Worm (Caenorhabditis elegans) whole organism, L1 larva: ENCODE results near the gene fbxb-71.

Experiments used
- C04F5.9 ChIP-seq: sonication (generic microtip); optimal IDR thresholded peaks from 2 replicates; lab custom pipeline; 2016; ENCODE audit warnings: missing genetic modification characterization, missing compliant biosample characterization
- F16B12.6 ChIP-seq: fragments of 150-350 bp; optimal IDR thresholded peaks from 2 replicates; lab custom pipeline; 2014; ENCODE audit warnings: missing biosample characterization, missing genetic modification characterization
- alr-1 ChIP-seq: fragments of 200-800 bp; sonication (Bioruptor generic); optimal IDR thresholded peaks from 2 replicates; lab custom pipeline; 2018; ENCODE audit warnings: borderline replicate concordance, mild to moderate bottlenecking, missing genetic modification characterization, missing compliant biosample characterization
- blmp-1 ChIP-seq: fragments of 150-350 bp; optimal IDR thresholded peaks from 2 replicates; lab custom pipeline; 2014; ENCODE audit warnings: missing biosample characterization, missing genetic modification characterization
- ceh-8 ChIP-seq: fragments of 200-800 bp; sonication (Bioruptor generic); optimal IDR thresholded peaks from 2 replicates; lab custom pipeline; 2018; ENCODE audit warnings: mild to moderate bottlenecking, missing genetic modification characterization, moderate library complexity, missing compliant biosample characterization
- ceh-88 ChIP-seq: fragments of 200-800 bp; sonication (Bioruptor generic); IDR thresholded peaks from 2 replicates; pipeline ENCODE4 v1.3.6; 2022; ENCODE audit warnings: missing genetic modification characterization, missing compliant biosample characterization
- ceh-90 ChIP-seq: sonication (generic microtip); optimal IDR thresholded peaks from 2 replicates; lab custom pipeline; 2016; ENCODE audit warnings: missing genetic modification characterization, missing compliant biosample characterization
- dpl-1 ChIP-seq, 3 experiments: fragments of 150-350 bp in 2 of 3; sonication (generic microtip) in 1 of 3; optimal IDR thresholded peaks; 2 replicates each; lab custom pipeline; 2014 to 2017; ENCODE audit warnings: missing biosample characterization in 3 of 3, missing genetic modification characterization in 3 of 3, missing genetic modification reagents in 3 of 3
- egl-13 ChIP-seq: sonication (generic microtip); optimal IDR thresholded peaks from 2 replicates; lab custom pipeline; 2016; ENCODE audit warnings: missing genotype, missing genetic modification reagents, missing genetic modification characterization, missing compliant biosample characterization
- elt-2 ChIP-seq: sonication (generic microtip); optimal IDR thresholded peaks from 2 replicates; lab custom pipeline; 2016; ENCODE audit warnings: missing genetic modification characterization, mild to moderate bottlenecking, inconsistent platforms, missing compliant biosample characterization, missing genetic modification reagents
- ets-5 ChIP-seq: fragments of 200-800 bp; sonication (Bioruptor generic); IDR thresholded peaks from 2 replicates; pipeline ENCODE4 v1.3.6; 2022; ENCODE audit warnings: missing genetic modification characterization, missing compliant biosample characterization
- irx-1 ChIP-seq: sonication (generic microtip); optimal IDR thresholded peaks from 2 replicates; lab custom pipeline; 2016; ENCODE audit warnings: missing genetic modification characterization, missing compliant biosample characterization
- jun-1 ChIP-seq: fragments of 150-350 bp; optimal IDR thresholded peaks from 2 replicates; lab custom pipeline; 2014; ENCODE audit warnings: missing biosample characterization, missing genetic modification reagents, missing genetic modification characterization
- lin-14 ChIP-seq: fragments of 200-800 bp; sonication (Bioruptor generic); optimal IDR thresholded peaks from 2 replicates; lab custom pipeline; 2018; ENCODE audit warnings: mild to moderate bottlenecking, missing genetic modification characterization, moderate library complexity, missing compliant biosample characterization
- lin-15B ChIP-seq: fragments of 150-350 bp; sonication (generic microtip); optimal IDR thresholded peaks from 3 replicates; lab custom pipeline; 2014; ENCODE audit warnings: missing biosample characterization, missing genetic modification characterization
- mep-1 ChIP-seq: fragments of 150-350 bp; optimal IDR thresholded peaks from 2 replicates; lab custom pipeline; 2014; ENCODE audit warnings: missing biosample characterization, missing genetic modification characterization
- nhr-12 ChIP-seq: sonication (generic microtip); optimal IDR thresholded peaks from 2 replicates; lab custom pipeline; 2017; ENCODE audit warnings: missing biosample characterization, missing genetic modification characterization
- nhr-19 ChIP-seq: fragments of 200-800 bp; sonication (Bioruptor generic); conservative IDR thresholded peaks from 2 replicates; pipeline ENCODE4 v1.3.6; 2022; ENCODE audit warnings: missing genetic modification characterization, missing compliant biosample characterization
- nhr-20 ChIP-seq: sonication (generic microtip); optimal IDR thresholded peaks from 2 replicates; lab custom pipeline; 2016; ENCODE audit warnings: mild to moderate bottlenecking, missing genetic modification characterization, missing compliant biosample characterization
- nhr-76 ChIP-seq: sonication (generic microtip); optimal IDR thresholded peaks from 2 replicates; lab custom pipeline; 2017; ENCODE audit warnings: missing biosample characterization, missing genetic modification characterization
- nhr-84 ChIP-seq: sonication (generic microtip); optimal IDR thresholded peaks from 2 replicates; lab custom pipeline; 2017; ENCODE audit warnings: missing biosample characterization, missing genetic modification characterization
- nhr-85 ChIP-seq: sonication (generic microtip); peaks from one replicate; lab custom pipeline; 2016; ENCODE audit warnings: missing genetic modification characterization, inconsistent platforms, missing compliant biosample characterization
- pag-3 ChIP-seq: sonication (generic microtip); optimal IDR thresholded peaks from 2 replicates; lab custom pipeline; 2017; ENCODE audit warnings: missing genetic modification characterization, mild to moderate bottlenecking, missing compliant biosample characterization, antibody characterized with exemption, borderline replicate concordance; ENCODE audit not compliant: insufficient read depth
- pax-3 ChIP-seq: fragments of 200-800 bp; sonication (Bioruptor generic); optimal IDR thresholded peaks from 2 replicates; lab custom pipeline; 2018; ENCODE audit warnings: mild to moderate bottlenecking, missing genetic modification characterization, moderate library complexity, missing compliant biosample characterization
- pqm-1 ChIP-seq: sonication (generic microtip); optimal IDR thresholded peaks from 3 replicates; lab custom pipeline; 2017; ENCODE audit warnings: missing biosample characterization, missing genetic modification characterization
- snu-23 ChIP-seq: sonication (generic microtip); optimal IDR thresholded peaks from 2 replicates; lab custom pipeline; 2016; ENCODE audit warnings: missing genetic modification characterization, missing compliant biosample characterization
- sox-4 ChIP-seq: sonication (generic microtip); optimal IDR thresholded peaks from 2 replicates; lab custom pipeline; 2016; ENCODE audit warnings: missing genetic modification characterization, missing compliant biosample characterization
- sptf-1 ChIP-seq: fragments of 150-350 bp; optimal IDR thresholded peaks from 2 replicates; lab custom pipeline; 2014; ENCODE audit warnings: missing biosample characterization, missing genetic modification characterization
- sup-37 ChIP-seq: fragments of 200-800 bp; sonication (Bioruptor generic); optimal IDR thresholded peaks from 2 replicates; lab custom pipeline; 2018; ENCODE audit warnings: mild to moderate bottlenecking, missing genetic modification characterization, missing compliant biosample characterization
- swsn-7 ChIP-seq: sonication (generic microtip); optimal IDR thresholded peaks from 2 replicates; lab custom pipeline; 2016; ENCODE audit warnings: missing genetic modification characterization, missing compliant biosample characterization
- tlp-1 ChIP-seq: fragments of 150-350 bp; optimal IDR thresholded peaks from 2 replicates; lab custom pipeline; 2014; ENCODE audit warnings: missing biosample characterization, missing genetic modification characterization
- unc-130 ChIP-seq: fragments of 150-350 bp; optimal IDR thresholded peaks from 2 replicates; lab custom pipeline; 2017; ENCODE audit warnings: missing biosample characterization, missing genetic modification characterization, inconsistent platforms
- unc-30 ChIP-seq: sonication (generic microtip); optimal IDR thresholded peaks from 2 replicates; lab custom pipeline; 2017; ENCODE audit warnings: missing biosample characterization, missing genetic modification characterization
- vab-15 ChIP-seq: sonication (generic microtip); optimal IDR thresholded peaks from 2 replicates; lab custom pipeline; 2017; ENCODE audit warnings: missing genotype, mild to moderate bottlenecking, missing genetic modification characterization, missing compliant biosample characterization
- xbp-1 ChIP-seq: sonication (generic microtip); optimal IDR thresholded peaks from 2 replicates; lab custom pipeline; 2016; ENCODE audit warnings: missing genetic modification characterization, missing compliant biosample characterization
- zip-4 ChIP-seq: fragments of 200-800 bp; sonication (Bioruptor generic); optimal IDR thresholded peaks from 2 replicates; lab custom pipeline; 2018; ENCODE audit warnings: mild to moderate bottlenecking, missing genetic modification characterization, moderate library complexity, missing compliant biosample characterization
- ztf-11 ChIP-seq, 2 experiments: sonication (generic microtip); optimal IDR thresholded peaks; 2 replicates each; lab custom pipeline; 2016 to 2017; ENCODE audit warnings: missing genetic modification characterization in 2 of 2, missing biosample characterization in 1 of 2, missing compliant biosample characterization in 1 of 2
- ztf-4 ChIP-seq: fragments of 150-350 bp; optimal IDR thresholded peaks from 2 replicates; lab custom pipeline; 2014; ENCODE audit warnings: missing biosample characterization, missing genetic modification characterization

The fbxb-71 gene

DNA sequence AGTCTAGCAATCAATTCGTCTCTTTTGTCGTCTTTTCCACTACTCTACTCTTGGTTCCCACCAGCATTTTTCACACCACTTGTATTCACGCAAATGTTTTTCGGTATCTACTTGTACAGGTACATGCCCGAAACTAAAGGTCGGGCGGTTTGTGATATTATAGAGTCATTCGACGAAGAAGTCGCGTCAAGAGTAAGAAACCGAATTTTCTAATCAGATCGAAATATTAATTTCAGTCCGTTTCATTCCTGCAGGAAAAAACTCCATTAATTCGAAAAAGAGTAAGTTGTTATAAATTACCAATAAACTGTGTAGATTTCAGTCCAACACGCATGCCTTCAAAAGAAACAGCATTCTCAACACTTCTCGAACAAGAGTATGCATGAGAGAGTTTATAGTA lies 29.2 kb downstream of the fbxb-71 start:
- no peak for TF ChIP-seq mep-1 (tag; lab: Kevin White, UChicago)
- TF ChIP-seq unc-130 (tag; lab: Kevin White, UChicago) = no peak
- no peak for TF ChIP-seq dpl-1 (GFP tag; optimal IDR thresholded peaks at IDR 0.05; lab: Kevin White, UChicago)
- no peak for TF ChIP-seq swsn-7 (tag; lab: Kevin White, UChicago)
- no peak for TF ChIP-seq zip-4 (GFP tag; lab: Kevin White, UChicago)
- TF ChIP-seq nhr-12 = no peak
- TF ChIP-seq elt-2 (tag; lab: Kevin White, UChicago) = no peak

DNA sequence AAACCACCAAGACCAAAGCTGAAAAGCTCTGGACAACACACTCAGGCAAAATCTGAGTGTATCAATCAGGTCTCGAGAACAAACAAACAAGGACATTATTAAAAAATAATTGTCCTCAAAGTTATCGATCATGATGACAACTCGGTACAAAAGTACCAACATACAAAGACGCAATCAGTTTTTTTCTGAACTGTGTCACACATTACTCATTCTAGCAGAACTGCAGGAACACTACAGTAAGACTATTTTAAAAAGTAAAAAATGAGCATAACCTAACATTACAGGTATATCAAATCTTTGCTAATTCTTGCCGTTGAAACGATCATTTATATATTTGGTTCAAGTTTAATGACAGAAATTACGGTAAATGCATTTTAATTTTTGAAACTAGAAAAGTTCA lies 33.5 kb downstream of the fbxb-71 start, which contains the start of gene K09C4.2:
Gene K09C4.2 (plus strand): TSS at position 301 of the 400 bp plus-strand sequence.
- TF ChIP-seq tlp-1 (no peak), nhr-19 (GFP tag; lab: Robert Waterston, UW) (no peak), ztf-4 (tag; lab: Kevin White, UChicago) (no peak)

ce11 chrX:3297812-3298211 lies 35.1 kb downstream of the fbxb-71 start:
- TF ChIP-seq nhr-20 (tag; lab: Kevin White, UChicago) (peak; percentile 29), snu-23 (GFP tag; lab: Kevin White, UChicago) (no peak), elt-2 (tag; lab: Kevin White, UChicago) (peak; percentile 87)

DNA sequence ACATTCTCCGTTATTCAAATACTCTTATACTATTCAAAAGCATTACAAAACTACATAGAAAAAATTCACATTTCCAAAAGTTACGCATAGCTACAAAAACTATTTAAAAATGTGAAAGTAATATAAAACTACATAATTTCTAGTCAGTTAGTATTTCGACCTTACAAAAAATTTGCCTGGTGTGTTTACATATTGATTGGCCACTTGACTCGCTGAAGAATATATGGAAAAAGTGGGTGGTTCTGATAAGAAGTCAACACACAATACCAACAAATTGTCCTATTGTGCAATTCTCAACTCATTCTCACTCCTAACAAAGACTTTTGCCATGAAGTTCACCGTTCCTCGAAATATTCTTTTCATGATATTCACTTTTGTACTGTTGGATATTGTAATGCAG lies 35.9 kb downstream of the fbxb-71 start, which contains the start of gene K09C4.1:
Gene K09C4.1 (plus strand): TSS at position 301 of the 400 bp plus-strand sequence.
- TF ChIP-seq irx-1 (no peak), jun-1 (tag; lab: Kevin White, UChicago) (no peak), sptf-1 (tag; lab: Kevin White, UChicago) (no peak), F16B12.6 (no peak), egl-13 (tag; lab: Kevin White, UChicago) (no peak), ceh-8 (GFP tag; lab: Kevin White, UChicago) (no peak), sup-37 (GFP tag; lab: Kevin White, UChicago) (no peak), swsn-7 (tag; lab: Kevin White, UChicago) (no peak), nhr-76 (tag; lab: Kevin White, UChicago) (no peak), blmp-1 (tag; lab: Kevin White, UChicago) (no peak), alr-1 (tag; lab: Kevin White, UChicago) (no peak), ceh-90 (tag; lab: Kevin White, UChicago) (no peak), nhr-85 (tag; lab: Kevin White, UChicago) (no peak), nhr-20 (tag; lab: Kevin White, UChicago) (no peak)

ce11 chrX:3300582-3300981 lies 37.9 kb downstream of the fbxb-71 start:
- TF ChIP-seq ceh-88 (GFP tag; lab: Robert Waterston, UW) = no peak
- no peak for TF ChIP-seq unc-30 (tag; lab: Kevin White, UChicago)
- TF ChIP-seq vab-15 (tag; lab: Kevin White, UChicago) = no peak
- no peak for TF ChIP-seq ets-5
- TF ChIP-seq mep-1 (tag; lab: Kevin White, UChicago) = no peak
- no peak for TF ChIP-seq sox-4 (tag; lab: Kevin White, UChicago)
- TF ChIP-seq irx-1 = no peak
- no peak for TF ChIP-seq alr-1 (tag; lab: Kevin White, UChicago)
- TF ChIP-seq pax-3 (tag; lab: Kevin White, UChicago) = no peak
- TF ChIP-seq pqm-1 (tag; lab: Kevin White, UChicago) = no peak
- no peak for TF ChIP-seq lin-15B (tag; lab: Kevin White, UChicago)
- TF ChIP-seq ztf-11 (tag; optimal IDR thresholded peaks at IDR 0.05; lab: Kevin White, UChicago) = no peak
- TF ChIP-seq pag-3 = no peak
- TF ChIP-seq lin-14 = no peak
- no peak for TF ChIP-seq nhr-84 (tag; lab: Kevin White, UChicago)
- no peak for TF ChIP-seq egl-13 (tag; lab: Kevin White, UChicago)
- TF ChIP-seq xbp-1 (tag; lab: Kevin White, UChicago) = no peak
- no peak for TF ChIP-seq nhr-20 (tag; lab: Kevin White, UChicago)
- TF ChIP-seq nhr-12 = no peak
- no peak for TF ChIP-seq C04F5.9 (tag; lab: Kevin White, UChicago)
